Worm (Caenorhabditis elegans) whole organism, mixed stage, embryonic: ENCODE data around the gene F55G7.4.
A peak's percentile ranks its signal among the peaks of the same experiment; 100 is the strongest.

Source experiments
- M03D4.4 ChIP-seq: sonication (generic microtip); optimal IDR thresholded peaks from 2 replicates; lab custom pipeline; 2017; ENCODE audit warnings: mild to moderate bottlenecking, missing genetic modification characterization, missing compliant biosample characterization
- bed-3 ChIP-seq: fragments of 200-800 bp; sonication (Bioruptor generic); optimal IDR thresholded peaks from 3 replicates; lab custom pipeline; 2018; ENCODE audit warnings: mild to moderate bottlenecking, missing genetic modification characterization, moderate library complexity, missing compliant biosample characterization
- blmp-1 ChIP-seq: fragments of 150-350 bp; optimal IDR thresholded peaks from 2 replicates; lab custom pipeline; 2014; ENCODE audit warnings: missing biosample characterization, missing genetic modification characterization
- ceh-39 ChIP-seq: fragments of 150-350 bp; optimal IDR thresholded peaks from 2 replicates; lab custom pipeline; 2014; ENCODE audit warnings: missing biosample characterization, missing genetic modification characterization
- ceh-43 ChIP-seq: fragments of 200-800 bp; sonication (Bioruptor generic); optimal IDR thresholded peaks from 2 replicates; lab custom pipeline; 2018; ENCODE audit warnings: mild to moderate bottlenecking, missing genetic modification characterization, moderate library complexity, missing compliant biosample characterization
- ces-1 ChIP-seq: fragments of 150-350 bp; optimal IDR thresholded peaks from 2 replicates; lab custom pipeline; 2014; ENCODE audit warnings: missing biosample characterization, missing genetic modification reagents, missing genetic modification characterization
- cnd-1 ChIP-seq: fragments of 200-800 bp; sonication (Bioruptor generic); optimal IDR thresholded peaks from 2 replicates; lab custom pipeline; 2018; ENCODE audit warnings: mild to moderate bottlenecking, missing genetic modification characterization, missing compliant biosample characterization
- drap-1 ChIP-seq: fragments of 200-800 bp; sonication (Bioruptor generic); optimal IDR thresholded peaks from 3 replicates; lab custom pipeline; 2018; ENCODE audit warnings: mild to moderate bottlenecking, missing genetic modification characterization, missing compliant biosample characterization
- elt-1 ChIP-seq: sonication (generic microtip); optimal IDR thresholded peaks from 2 replicates; lab custom pipeline; 2017; ENCODE audit warnings: missing genetic modification characterization, mild to moderate bottlenecking, missing compliant biosample characterization, antibody characterized with exemption, moderate library complexity, borderline replicate concordance; ENCODE audit not compliant: insufficient read depth
- elt-3 ChIP-seq: fragments of 150-350 bp; optimal IDR thresholded peaks from 2 replicates; lab custom pipeline; 2014; ENCODE audit warnings: missing biosample characterization, missing genetic modification characterization
- flh-1 ChIP-seq: fragments of 200-800 bp; sonication (Bioruptor generic); optimal IDR thresholded peaks from 2 replicates; lab custom pipeline; 2018; ENCODE audit warnings: mild to moderate bottlenecking, missing genetic modification characterization, moderate library complexity, missing compliant biosample characterization
- ham-2 ChIP-seq: fragments of 200-800 bp; sonication (Bioruptor generic); optimal IDR thresholded peaks from 2 replicates; lab custom pipeline; 2018; ENCODE audit warnings: mild to moderate bottlenecking, missing genetic modification characterization, missing compliant biosample characterization
- hlh-1 ChIP-seq: fragments of 150-350 bp; optimal IDR thresholded peaks from 2 replicates; lab custom pipeline; 2014; ENCODE audit warnings: missing biosample characterization, missing genetic modification reagents, missing genetic modification characterization
- lin-13 ChIP-seq: fragments of 150-350 bp; optimal IDR thresholded peaks from 2 replicates; lab custom pipeline; 2014; ENCODE audit warnings: missing biosample characterization, missing genetic modification characterization
- lin-32 ChIP-seq: fragments of 200-800 bp; sonication (Bioruptor generic); optimal IDR thresholded peaks from 2 replicates; lab custom pipeline; 2018; ENCODE audit warnings: mild to moderate bottlenecking, missing genetic modification characterization, missing compliant biosample characterization
- lsy-2 ChIP-seq: fragments of 150-350 bp; optimal IDR thresholded peaks from 2 replicates; lab custom pipeline; 2014; ENCODE audit warnings: missing biosample characterization, missing genetic modification characterization
- mab-5 ChIP-seq: fragments of 150-350 bp; optimal IDR thresholded peaks from 2 replicates; lab custom pipeline; 2014; ENCODE audit warnings: missing biosample characterization, missing genetic modification characterization
- mep-1 ChIP-seq: fragments of 150-350 bp; optimal IDR thresholded peaks from 2 replicates; lab custom pipeline; 2017; ENCODE audit warnings: missing biosample characterization, missing genetic modification reagents, missing genetic modification characterization, inconsistent platforms
- mls-2 ChIP-seq: sonication (generic microtip); optimal IDR thresholded peaks from 2 replicates; lab custom pipeline; 2016; ENCODE audit warnings: mild to moderate bottlenecking, missing genetic modification characterization, moderate library complexity, missing compliant biosample characterization
- nhr-12 ChIP-seq: fragments of 150-350 bp; optimal IDR thresholded peaks from 2 replicates; lab custom pipeline; 2014; ENCODE audit warnings: missing biosample characterization, missing genetic modification characterization
- nhr-2 ChIP-seq: fragments of 150-350 bp; optimal IDR thresholded peaks from 2 replicates; lab custom pipeline; 2014; ENCODE audit warnings: missing biosample characterization, missing genetic modification characterization
- nhr-237 ChIP-seq: fragments of 150-350 bp; optimal IDR thresholded peaks from 2 replicates; lab custom pipeline; 2014; ENCODE audit warnings: missing biosample characterization, missing genetic modification characterization
- nhr-28 ChIP-seq: fragments of 150-350 bp; optimal IDR thresholded peaks from 2 replicates; lab custom pipeline; 2014; ENCODE audit warnings: missing biosample characterization, missing genetic modification characterization
- nhr-76 ChIP-seq: sonication (generic microtip); optimal IDR thresholded peaks from 2 replicates; lab custom pipeline; 2017; ENCODE audit warnings: missing biosample characterization, missing genetic modification characterization
- pha-4 ChIP-seq: fragments of 150-350 bp; optimal IDR thresholded peaks from 2 replicates; lab custom pipeline; 2018; ENCODE audit warnings: missing biosample characterization, missing genetic modification reagents, missing genetic modification characterization
- snpc-4 ChIP-seq: fragments of 150-350 bp; optimal IDR thresholded peaks from 2 replicates; lab custom pipeline; 2014; ENCODE audit warnings: missing biosample characterization, missing genetic modification characterization
- unc-120 ChIP-seq: sonication (generic microtip); optimal IDR thresholded peaks from 2 replicates; lab custom pipeline; 2017; ENCODE audit warnings: missing genetic modification characterization, missing compliant biosample characterization; ENCODE audit not compliant: poor library complexity, severe bottlenecking
- unc-39 ChIP-seq: fragments of 150-350 bp; optimal IDR thresholded peaks from 2 replicates; lab custom pipeline; 2014; ENCODE audit warnings: missing biosample characterization, missing genetic modification characterization
- unc-62 ChIP-seq: fragments of 150-350 bp; optimal IDR thresholded peaks from 2 replicates; lab custom pipeline; 2014; ENCODE audit warnings: missing biosample characterization, missing genetic modification reagents, missing genetic modification characterization
- zip-8 ChIP-seq: fragments of 150-350 bp; optimal IDR thresholded peaks from 2 replicates; lab custom pipeline; 2014; ENCODE audit warnings: missing biosample characterization, missing genetic modification characterization
- ztf-11 ChIP-seq: fragments of 150-350 bp; optimal IDR thresholded peaks from 2 replicates; lab custom pipeline; 2014; ENCODE audit warnings: missing biosample characterization, missing genetic modification characterization

F55G7.4 gene

DNA sequence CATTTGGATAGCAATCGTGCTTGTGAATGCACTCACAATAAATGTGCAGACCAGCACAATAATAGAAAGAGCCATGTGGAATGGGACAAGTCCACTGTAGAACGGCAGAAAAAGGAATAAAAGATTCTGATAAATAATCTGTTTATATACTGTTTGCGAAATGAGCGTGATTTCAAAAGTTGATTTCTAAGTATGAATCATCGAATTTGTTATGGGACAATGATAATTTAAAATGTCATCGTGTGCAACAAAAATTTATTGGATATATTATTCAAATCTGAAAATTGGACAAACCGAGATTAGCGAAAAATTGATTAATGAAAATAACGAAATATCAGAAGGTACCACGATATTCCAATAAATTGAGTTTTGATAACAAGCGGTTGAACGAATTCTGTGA, 11.1 kb downstream of the F55G7.4 start, which contains the start of gene F55G7.5:
F55G7.5 (minus strand) TSS at position 101 of the 400 bp plus-strand sequence.
- TF ChIP-seq ztf-11 (tag; lab: Kevin White, UChicago) (no peak), lsy-2 (tag; lab: Kevin White, UChicago) (no peak), zip-8 (no peak), ceh-43 (GFP tag; lab: Kevin White, UChicago) (no peak), ham-2 (GFP tag; lab: Kevin White, UChicago) (no peak), blmp-1 (tag; lab: Kevin White, UChicago) (no peak), mep-1 (tag; lab: Kevin White, UChicago) (no peak), mab-5 (no peak), elt-1 (tag; lab: Kevin White, UChicago) (no peak), bed-3 (GFP tag; lab: Kevin White, UChicago) (no peak), unc-62 (GFP tag; lab: Kevin White, UChicago) (no peak), M03D4.4 (tag; lab: Kevin White, UChicago) (no peak), mls-2 (no peak), cnd-1 (tag; lab: Kevin White, UChicago) (no peak)
- TF ChIP-seq, all 35 proteins: peak for 0

DNA sequence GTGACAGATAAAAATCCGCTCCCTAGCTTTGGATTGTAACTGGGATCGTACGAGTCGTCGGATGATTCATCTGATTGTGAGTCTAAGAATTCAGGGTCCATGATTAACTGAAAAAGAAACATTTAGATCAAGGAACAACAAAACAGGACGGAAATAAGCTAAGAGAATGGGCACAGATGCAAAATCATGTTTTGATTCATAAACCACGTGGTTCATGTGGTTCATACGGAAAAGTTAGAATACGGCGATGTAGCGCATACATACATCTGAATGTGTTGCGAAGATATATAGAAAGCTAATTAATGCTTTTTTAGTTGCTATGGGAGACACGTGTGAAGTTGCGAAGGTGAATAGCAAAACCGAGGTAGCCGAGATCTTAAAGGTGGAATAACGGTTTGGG, 14.3 kb downstream of the F55G7.4 start, which contains the start of gene F55G7.3:
F55G7.3 (minus strand) TSS at position 101 of the 400 bp plus-strand sequence.
- TF ChIP-seq lsy-2 (tag; lab: Kevin White, UChicago) (no peak), nhr-28 (no peak), pha-4 (no peak), mep-1 (tag; lab: Kevin White, UChicago) (no peak), zip-8 (no peak), drap-1 (GFP tag; lab: Kevin White, UChicago) (no peak), mls-2 (no peak), elt-3 (no peak), nhr-12 (tag; lab: Kevin White, UChicago) (no peak), M03D4.4 (tag; lab: Kevin White, UChicago) (no peak), nhr-76 (no peak), ces-1 (no peak), lin-32 (GFP tag; lab: Kevin White, UChicago) (no peak)

DNA sequence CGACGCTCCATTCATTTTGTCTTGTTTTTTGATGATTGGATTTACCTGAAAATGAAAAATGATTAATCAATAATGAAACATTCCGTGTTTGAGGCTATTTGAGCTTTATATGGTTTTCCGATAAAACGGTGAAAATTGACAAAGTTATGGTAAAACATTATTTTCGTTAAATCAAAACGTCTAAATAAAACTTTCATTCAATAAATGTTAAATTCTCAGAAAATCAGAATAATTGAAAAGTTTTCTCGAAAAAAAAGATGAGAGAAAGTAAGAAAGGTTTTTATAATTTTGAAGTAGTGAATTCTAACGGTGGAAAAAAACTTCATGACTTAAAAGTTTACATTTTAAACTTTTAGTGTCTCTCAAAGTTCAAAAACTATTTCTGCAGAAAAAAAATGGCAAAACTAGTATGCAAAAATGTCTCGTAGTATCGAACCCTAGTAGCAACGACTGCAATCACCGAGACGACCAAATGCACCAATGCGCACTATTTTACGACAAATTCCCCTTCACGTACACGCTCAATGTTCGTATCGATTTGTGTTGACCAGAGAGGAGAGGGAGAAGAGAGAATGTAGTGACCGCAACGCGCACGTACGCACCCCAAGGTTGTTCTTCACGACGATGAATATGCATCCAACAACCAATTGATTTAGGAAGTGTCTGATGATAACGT, 19.2 kb downstream of the F55G7.4 start, which contains the start of gene nfya-1:
nfya-1 (minus strand) TSS at position 51 of the 676 bp plus-strand sequence.
- TF ChIP-seq mep-1 (tag; lab: Kevin White, UChicago) = peak; percentile 38
- peak; percentile 44 for TF ChIP-seq ces-1
- TF ChIP-seq elt-3 = no peak
- TF ChIP-seq pha-4 = peak; percentile 28
- peak; percentile 59 for TF ChIP-seq ceh-39 (tag; lab: Kevin White, UChicago)
- no peak for TF ChIP-seq blmp-1 (tag; lab: Kevin White, UChicago)
- TF ChIP-seq mab-5 = no peak
- peak; percentile 62 for TF ChIP-seq hlh-1 (tag; lab: Kevin White, UChicago)
- TF ChIP-seq lin-13 = peak; percentile 32

DNA sequence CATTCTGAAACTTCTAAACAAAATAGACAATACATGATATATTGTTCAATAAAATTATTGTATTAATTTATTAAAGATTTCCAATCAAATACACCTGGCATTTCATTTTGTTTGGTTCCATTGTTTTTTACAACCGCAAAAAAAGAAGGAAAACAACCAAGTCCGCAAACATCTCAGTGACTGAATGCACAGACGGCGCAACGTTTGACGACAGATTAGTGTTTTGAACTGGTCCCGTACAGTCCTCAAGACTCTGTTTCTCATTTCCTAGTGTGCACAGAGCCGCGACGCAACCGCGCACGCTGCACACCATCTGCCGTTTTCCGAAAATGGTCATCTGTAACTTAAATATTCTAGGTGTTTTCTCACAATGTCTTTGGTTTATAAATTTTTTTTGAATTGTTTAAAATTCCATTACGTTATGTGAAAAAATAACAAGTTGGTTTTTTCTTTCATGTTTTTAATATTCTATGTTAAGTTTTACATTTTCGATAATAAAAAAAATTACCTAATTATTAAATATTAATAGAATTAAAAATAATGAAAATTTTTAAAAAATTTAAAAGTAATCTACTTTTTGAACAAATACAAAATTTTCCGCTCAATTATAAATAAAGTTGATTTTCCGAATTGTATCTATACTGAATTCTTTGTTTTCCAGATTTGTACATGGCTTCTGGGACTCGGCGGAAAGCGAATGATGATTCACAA, 20.7 kb downstream of the F55G7.4 start, which contains the start of gene lsd-1:
lsd-1 (plus strand) TSS at position 661 of the 711 bp plus-strand sequence.
- TF ChIP-seq elt-1 (tag; lab: Kevin White, UChicago) = no peak
- TF ChIP-seq unc-120 (tag; lab: Kevin White, UChicago) = no peak
- no peak for TF ChIP-seq blmp-1 (tag; lab: Kevin White, UChicago)
- no peak for TF ChIP-seq M03D4.4 (tag; lab: Kevin White, UChicago)
- no peak for TF ChIP-seq nhr-237 (tag; lab: Kevin White, UChicago)
- peak; percentile 52 for TF ChIP-seq lin-32 (GFP tag; lab: Kevin White, UChicago)
- no peak for TF ChIP-seq ztf-11 (tag; lab: Kevin White, UChicago)
- peak; percentile 1 for TF ChIP-seq pha-4
- TF ChIP-seq lin-13 = peak; percentile 3
- TF ChIP-seq mep-1 (tag; lab: Kevin White, UChicago) = peak; percentile 29
- no peak for TF ChIP-seq nhr-2 (tag; lab: Kevin White, UChicago)
- peak; percentile 32 for TF ChIP-seq ceh-39 (tag; lab: Kevin White, UChicago)
- TF ChIP-seq mls-2 = no peak
- no peak for TF ChIP-seq ces-1
- peak; percentile 85 for TF ChIP-seq cnd-1 (tag; lab: Kevin White, UChicago)

DNA sequence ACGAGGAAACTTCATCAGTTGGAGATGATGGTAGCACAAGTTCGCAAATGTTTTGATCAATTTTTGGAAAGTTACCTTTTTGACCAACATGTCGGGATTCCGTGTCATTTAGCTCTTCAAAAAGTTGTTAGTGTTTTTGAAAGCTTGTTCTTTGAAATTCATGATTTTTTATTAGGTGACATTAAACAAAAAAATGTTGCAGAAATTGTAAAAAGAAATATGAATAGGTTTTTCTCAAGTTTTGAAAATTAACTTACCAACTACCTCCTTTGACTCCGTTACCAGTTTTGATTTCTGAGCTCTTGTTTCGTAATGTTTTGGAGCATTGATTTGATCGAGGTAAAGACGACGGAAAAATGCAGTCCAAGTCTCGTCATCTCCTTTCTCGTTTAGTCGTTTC, 24.4 kb downstream of the F55G7.4 start:
- TF ChIP-seq drap-1 (GFP tag; lab: Kevin White, UChicago) (no peak), blmp-1 (tag; lab: Kevin White, UChicago) (no peak), lin-13 (no peak), bed-3 (GFP tag; lab: Kevin White, UChicago) (no peak), zip-8 (no peak), elt-1 (tag; lab: Kevin White, UChicago) (no peak), nhr-76 (no peak), mep-1 (tag; lab: Kevin White, UChicago) (no peak), unc-39 (tag; lab: Kevin White, UChicago) (no peak), flh-1 (no peak), hlh-1 (tag; lab: Kevin White, UChicago) (no peak), unc-62 (GFP tag; lab: Kevin White, UChicago) (no peak), elt-3 (no peak), lin-32 (GFP tag; lab: Kevin White, UChicago) (no peak), ceh-39 (tag; lab: Kevin White, UChicago) (no peak), snpc-4 (no peak), mls-2 (no peak), cnd-1 (tag; lab: Kevin White, UChicago) (no peak)
